Fruit fly (Drosophila melanogaster) whole organism, embryonic: ENCODE data around the gene Gem3.
A peak's percentile ranks its signal among the peaks of the same experiment; 100 is the strongest.

ENCODE experiments used
- CG10366 ChIP-seq: fragments of 200-800 bp; sonication (Bioruptor generic); IDR thresholded peaks from 2 replicates; pipeline ENCODE4 v1.3.6; 2022; ENCODE audit warnings: missing biosample characterization, missing genetic modification characterization
- CG11456 ChIP-seq: fragments of 200-800 bp; sonication (Bioruptor generic); IDR thresholded peaks from 3 replicates; pipeline ENCODE4 v1.3.6; 2022; ENCODE audit warnings: missing biosample characterization, missing genetic modification characterization
- CG14014 ChIP-seq: fragments of 200-800 bp; sonication (Bioruptor generic); IDR thresholded peaks from 2 replicates; pipeline ENCODE4 v1.3.6; 2022; ENCODE audit warnings: missing biosample characterization, missing genetic modification characterization
- CG15011 ChIP-seq: fragments of 200-800 bp; sonication (Bioruptor generic); optimal IDR thresholded peaks from 3 replicates; lab custom pipeline; 2018; ENCODE audit warnings: missing biosample characterization, mild to moderate bottlenecking, missing genetic modification characterization
- CG17612 ChIP-seq: fragments of 200-800 bp; sonication (Bioruptor generic); IDR thresholded peaks from 2 replicates; pipeline ENCODE4 v1.3.6; 2022; ENCODE audit warnings: missing biosample characterization, missing genetic modification characterization
- CG17912 ChIP-seq: fragments of 200-800 bp; sonication (Bioruptor generic); optimal IDR thresholded peaks from 2 replicates; lab custom pipeline; 2018; ENCODE audit warnings: missing biosample characterization, mild to moderate bottlenecking, missing genetic modification characterization
- CG18599 ChIP-seq: fragments of 200-800 bp; sonication (Bioruptor generic); optimal IDR thresholded peaks from 3 replicates; lab custom pipeline; 2017; ENCODE audit warnings: missing biosample characterization, missing genetic modification characterization, mild to moderate bottlenecking, moderate library complexity, missing genetic modification reagents
- CG2120 ChIP-seq: fragments of 200-800 bp; sonication (Bioruptor generic); optimal IDR thresholded peaks from 3 replicates; lab custom pipeline; 2016; ENCODE audit warnings: missing biosample characterization, missing genetic modification characterization
- CG2678 ChIP-seq: fragments of 200-800 bp; sonication (Bioruptor generic); optimal IDR thresholded peaks from 3 replicates; lab custom pipeline; 2019; ENCODE audit warnings: missing biosample characterization, mild to moderate bottlenecking, missing genetic modification characterization, moderate library complexity
- CG32772 ChIP-seq: fragments of 200-800 bp; sonication (Bioruptor generic); IDR thresholded peaks from 2 replicates; pipeline ENCODE4 v1.3.6; 2022; ENCODE audit warnings: missing biosample characterization, missing genetic modification characterization
- CG33557 ChIP-seq: fragments of 200-800 bp; sonication (Bioruptor generic); optimal IDR thresholded peaks from 2 replicates; lab custom pipeline; 2019; ENCODE audit warnings: missing biosample characterization, mild to moderate bottlenecking, missing genetic modification characterization, moderate library complexity
- CG34376 ChIP-seq: fragments of 200-800 bp; sonication (Bioruptor generic); optimal IDR thresholded peaks from 2 replicates; lab custom pipeline; 2018; ENCODE audit warnings: missing biosample characterization, mild to moderate bottlenecking, missing genetic modification characterization
- CG4328 ChIP-seq: fragments of 200-800 bp; sonication (Bioruptor generic); optimal IDR thresholded peaks from 3 replicates; lab custom pipeline; 2017; ENCODE audit warnings: missing biosample characterization, missing genetic modification reagents, missing genetic modification characterization
- CG4820 ChIP-seq: fragments of 200-800 bp; sonication (Bioruptor generic); optimal IDR thresholded peaks from 3 replicates; lab custom pipeline; 2016; ENCODE audit warnings: missing biosample characterization, missing genetic modification characterization
- CG4854 ChIP-seq: fragments of 200-800 bp; sonication (Bioruptor generic); optimal IDR thresholded peaks from 2 replicates; lab custom pipeline; 2016; ENCODE audit warnings: missing biosample characterization, missing genetic modification characterization, inconsistent platforms
- CG5953 ChIP-seq: fragments of 200-800 bp; sonication (Bioruptor generic); IDR thresholded peaks from 2 replicates; pipeline ENCODE4 v1.3.6; 2022; ENCODE audit warnings: missing biosample characterization, missing genetic modification characterization
- CG6765 ChIP-seq: fragments of 200-800 bp; sonication (Bioruptor generic); optimal IDR thresholded peaks from 3 replicates; lab custom pipeline; 2017; ENCODE audit warnings: missing biosample characterization, mild to moderate bottlenecking, missing genetic modification characterization
- CG6854 ChIP-seq: fragments of 200-800 bp; sonication (Bioruptor generic); optimal IDR thresholded peaks from 3 replicates; lab custom pipeline; 2017; ENCODE audit warnings: missing biosample characterization, mild to moderate bottlenecking, missing genetic modification characterization
- CG8281 ChIP-seq: fragments of 200-800 bp; sonication (Bioruptor generic); optimal IDR thresholded peaks from 2 replicates; lab custom pipeline; 2018; ENCODE audit warnings: missing biosample characterization, mild to moderate bottlenecking, missing genetic modification characterization, moderate library complexity
- CHES-1-like ChIP-seq: fragments of 200-800 bp; sonication (Bioruptor generic); optimal IDR thresholded peaks from 2 replicates; lab custom pipeline; 2016; ENCODE audit warnings: missing biosample characterization, missing genetic modification characterization
- Dip2 ChIP-seq: fragments of 200-800 bp; sonication (Bioruptor generic); IDR thresholded peaks from 2 replicates; pipeline ENCODE4 v1.3.6; 2022; ENCODE audit warnings: missing biosample characterization, missing genetic modification characterization
- Dip3 ChIP-seq: fragments of 200-800 bp; sonication (Bioruptor generic); optimal IDR thresholded peaks from 3 replicates; lab custom pipeline; 2016; ENCODE audit warnings: missing biosample characterization, missing genetic modification characterization
- Dp ChIP-seq: fragments of 200-800 bp; sonication (Bioruptor generic); optimal IDR thresholded peaks from 2 replicates; lab custom pipeline; 2018; ENCODE audit warnings: missing biosample characterization, mild to moderate bottlenecking, missing genetic modification characterization, moderate library complexity
- E2f2 ChIP-seq: fragments of 200-800 bp; sonication (Bioruptor generic); IDR thresholded peaks from 2 replicates; pipeline ENCODE4 v1.3.6; 2022; ENCODE audit warnings: missing biosample characterization, missing genetic modification characterization
- HLH54F ChIP-seq: fragments of 200-800 bp; sonication (Bioruptor generic); optimal IDR thresholded peaks from 3 replicates; lab custom pipeline; 2016; ENCODE audit warnings: missing biosample characterization, missing genetic modification characterization
- Hand ChIP-seq: fragments of 200-800 bp; sonication (Bioruptor generic); optimal IDR thresholded peaks from 2 replicates; lab custom pipeline; 2017; ENCODE audit warnings: mild to moderate bottlenecking, missing biosample characterization, missing genetic modification reagents, missing genetic modification characterization
- Med ChIP-seq: fragments of 200-800 bp; sonication (Bioruptor generic); peaks from one replicate; lab custom pipeline; 2016; ENCODE audit warnings: missing biosample characterization, missing genetic modification characterization, mild to moderate bottlenecking, inconsistent platforms, moderate library complexity
- Pdp1 ChIP-seq, 2 experiments: fragments of 200-800 bp; sonication (Bioruptor generic); optimal IDR thresholded peaks; 3 replicates each; lab custom pipeline; 2016; ENCODE audit warnings: missing biosample characterization in 2 of 2, missing genetic modification characterization in 2 of 2, mild to moderate bottlenecking in 1 of 2, moderate library complexity in 1 of 2
- Six4 ChIP-seq: fragments of 200-800 bp; sonication (Bioruptor generic); optimal IDR thresholded peaks from 2 replicates; lab custom pipeline; 2016; ENCODE audit warnings: missing biosample characterization, missing genetic modification characterization
- Sox100B ChIP-seq: fragments of 200-800 bp; sonication (Bioruptor generic); optimal IDR thresholded peaks from 3 replicates; lab custom pipeline; 2018; ENCODE audit warnings: missing biosample characterization, mild to moderate bottlenecking, missing genetic modification characterization
- Sry-β ChIP-seq: fragments of 200-800 bp; sonication (Bioruptor generic); optimal IDR thresholded peaks from 2 replicates; lab custom pipeline; 2018; ENCODE audit warnings: missing biosample characterization, mild to moderate bottlenecking, missing genetic modification characterization, moderate library complexity
- TFAM ChIP-seq: fragments of 200-800 bp; sonication (Bioruptor generic); optimal IDR thresholded peaks from 2 replicates; lab custom pipeline; 2017; ENCODE audit warnings: missing biosample characterization, missing genetic modification characterization, inconsistent platforms
- YL-1 ChIP-seq: fragments of 200-800 bp; sonication (Bioruptor generic); optimal IDR thresholded peaks from 3 replicates; lab custom pipeline; 2017; ENCODE audit warnings: missing biosample characterization, mild to moderate bottlenecking, missing genetic modification characterization
- abd-A ChIP-seq: fragments of 200-800 bp; sonication (Bioruptor generic); optimal IDR thresholded peaks from 3 replicates; lab custom pipeline; 2019; ENCODE audit warnings: missing biosample characterization, mild to moderate bottlenecking, missing genetic modification characterization, moderate library complexity
- crol ChIP-seq: fragments of 200-800 bp; sonication (Bioruptor generic); IDR thresholded peaks from 2 replicates; pipeline ENCODE4 v1.3.6; 2022; ENCODE audit warnings: missing biosample characterization, missing genetic modification characterization
- dm ChIP-seq: fragments of 200-800 bp; sonication (Bioruptor generic); optimal IDR thresholded peaks from 3 replicates; lab custom pipeline; 2016; ENCODE audit warnings: missing biosample characterization, missing genetic modification characterization
- dmrt99B ChIP-seq: fragments of 200-800 bp; sonication (Bioruptor generic); optimal IDR thresholded peaks from 2 replicates; lab custom pipeline; 2018; ENCODE audit warnings: missing biosample characterization, mild to moderate bottlenecking, missing genetic modification characterization, moderate library complexity
- en ChIP-seq: fragments of 200-800 bp; sonication (Bioruptor generic); optimal IDR thresholded peaks from 2 replicates; lab custom pipeline; 2016; ENCODE audit warnings: missing biosample characterization, missing genetic modification characterization
- fu2 ChIP-seq: fragments of 200-800 bp; sonication (Bioruptor generic); optimal IDR thresholded peaks from 2 replicates; lab custom pipeline; 2016; ENCODE audit warnings: missing biosample characterization, missing genetic modification characterization
- hbn ChIP-seq: fragments of 200-800 bp; sonication (Bioruptor generic); IDR thresholded peaks from 2 replicates; pipeline ENCODE4 v1.3.6; 2022; ENCODE audit warnings: missing biosample characterization, missing genetic modification characterization; ENCODE audit not compliant: partially characterized antibody
- inv ChIP-seq: fragments of 200-800 bp; sonication (Bioruptor generic); IDR thresholded peaks from 2 replicates; pipeline ENCODE4 v1.3.6; 2022; ENCODE audit warnings: missing biosample characterization, missing genetic modification characterization; ENCODE audit not compliant: partially characterized antibody
- jigr1 ChIP-seq: fragments of 200-800 bp; sonication (Bioruptor generic); IDR thresholded peaks from 3 replicates; pipeline ENCODE4 v1.3.6; 2022; ENCODE audit warnings: missing biosample characterization, missing genetic modification characterization
- kah ChIP-seq: fragments of 200-800 bp; sonication (Bioruptor generic); optimal IDR thresholded peaks from 2 replicates; lab custom pipeline; 2018; ENCODE audit warnings: missing biosample characterization, mild to moderate bottlenecking, missing genetic modification characterization
- onecut ChIP-seq: fragments of 200-800 bp; sonication (Bioruptor generic); IDR thresholded peaks from 2 replicates; pipeline ENCODE4 v1.3.6; 2022; ENCODE audit warnings: missing biosample characterization, missing genetic modification characterization
- phol ChIP-seq: fragments of 200-800 bp; sonication (Bioruptor generic); optimal IDR thresholded peaks from 3 replicates; lab custom pipeline; 2018; ENCODE audit warnings: missing biosample characterization, mild to moderate bottlenecking, missing genetic modification characterization, moderate library complexity
- shn ChIP-seq: fragments of 200-800 bp; sonication (Bioruptor generic); optimal IDR thresholded peaks from 3 replicates; lab custom pipeline; 2016; ENCODE audit warnings: missing biosample characterization, missing genetic modification characterization
- sim ChIP-seq: fragments of 200-800 bp; sonication (Bioruptor generic); IDR thresholded peaks from 2 replicates; pipeline ENCODE4 v1.3.6; 2022; ENCODE audit warnings: missing biosample characterization, missing genetic modification characterization
- sqz ChIP-seq: fragments of 200-800 bp; sonication (Bioruptor generic); optimal IDR thresholded peaks from 3 replicates; lab custom pipeline; 2018; ENCODE audit warnings: missing biosample characterization, mild to moderate bottlenecking, missing genetic modification characterization
- tin ChIP-seq: fragments of 200-800 bp; sonication (Bioruptor generic); optimal IDR thresholded peaks from 3 replicates; lab custom pipeline; 2016; ENCODE audit warnings: missing biosample characterization, missing genetic modification characterization
- ttk ChIP-seq: fragments of 200-800 bp; sonication (Bioruptor generic); IDR thresholded peaks from 2 replicates; pipeline ENCODE4 v2.1.2; 2022; ENCODE audit warnings: missing biosample characterization, missing genetic modification characterization
- tx ChIP-seq: fragments of 200-800 bp; sonication (Bioruptor generic); optimal IDR thresholded peaks from 2 replicates; lab custom pipeline; 2016; ENCODE audit warnings: missing biosample characterization, missing genetic modification characterization
- usp ChIP-seq: fragments of >200 bp; optimal IDR thresholded peaks from 2 replicates; lab custom pipeline; 2017; ENCODE audit warnings: missing biosample characterization, missing genetic modification characterization

The Gem3 gene

DNA sequence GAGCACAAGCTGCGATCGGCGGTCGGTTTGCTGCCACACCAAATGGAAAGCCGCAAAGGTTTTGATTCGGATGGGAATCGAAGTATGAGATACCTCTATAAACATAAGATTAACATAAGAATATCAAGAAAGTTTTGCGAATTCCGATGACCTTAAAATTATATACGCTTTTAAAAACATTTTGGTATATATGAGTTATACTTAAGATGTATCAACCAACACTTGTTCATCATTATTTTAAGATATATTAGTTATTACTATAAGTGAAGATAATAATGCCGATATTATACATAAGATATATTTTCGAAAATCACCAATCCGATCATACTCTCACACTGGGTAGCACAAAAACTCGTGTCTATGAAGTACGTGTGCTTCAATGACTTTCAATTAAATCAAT is 34.2 kb downstream of the Gem3 start (continued):
- TF ChIP-seq dmrt99B (tag; lab: Kevin White, UChicago), result peak; percentile 79
- no peak for TF ChIP-seq CG8281
- TF ChIP-seq inv (GFP tag; lab: Robert Waterston, UW), result no peak
- no peak for TF ChIP-seq CG18599 (GFP tag; lab: Kevin White, UChicago)
- no peak for TF ChIP-seq CG32772
- no peak for TF ChIP-seq Sry-β
- TF ChIP-seq onecut (GFP tag; lab: Robert Waterston, UW), result no peak
- no peak for TF ChIP-seq YL-1
- TF ChIP-seq tx (GFP tag; lab: Kevin White, UChicago), result no peak
- TF ChIP-seq CG4854, result no peak
- peak; percentile 72 for TF ChIP-seq phol (tag; lab: Kevin White, UChicago)
- TF ChIP-seq HLH54F, result no peak
- TF ChIP-seq E2f2 (GFP tag; lab: Robert Waterston, UW), result no peak
- TF ChIP-seq CG6765 (GFP tag; lab: Kevin White, UChicago), result no peak
- TF ChIP-seq CG5953 (GFP tag; lab: Robert Waterston, UW), result no peak
- TF ChIP-seq CG4820, result peak; percentile 18
- TF ChIP-seq hbn (GFP tag; lab: Robert Waterston, UW), result no peak
- no peak for TF ChIP-seq kah (GFP tag; lab: Kevin White, UChicago)
- no peak; the same call in 1 of the 2 replicates for TF ChIP-seq ttk (GFP tag; lab: Robert Waterston, UW)
- no peak for TF ChIP-seq CG6854 (GFP tag; lab: Kevin White, UChicago)
- no peak for TF ChIP-seq CG2120
- TF ChIP-seq Med (GFP tag; lab: Kevin White, UChicago), result no peak
- TF ChIP-seq usp, result no peak
- no peak for TF ChIP-seq jigr1
- TF ChIP-seq CG11456, result no peak
- peak; percentile 44 for TF ChIP-seq CG2678 (tag; lab: Kevin White, UChicago)
- no peak for TF ChIP-seq dm (GFP tag; lab: Kevin White, UChicago)
- no peak for TF ChIP-seq Dp (GFP tag; lab: Kevin White, UChicago)
- TF ChIP-seq tin (GFP tag; lab: Kevin White, UChicago), result no peak
- no peak for TF ChIP-seq CG33557 (GFP tag; lab: Kevin White, UChicago)
- no peak for TF ChIP-seq crol (GFP tag; lab: Robert Waterston, UW)
- no peak for TF ChIP-seq CG34376 (GFP tag; lab: Kevin White, UChicago)
- TF ChIP-seq Sox100B (GFP tag; lab: Kevin White, UChicago), result peak; percentile 65
- no peak for TF ChIP-seq TFAM
- TF ChIP-seq CG17912 (GFP tag; lab: Kevin White, UChicago), result no peak
- TF ChIP-seq CG14014, result no peak
- no peak for TF ChIP-seq CG17612 (GFP tag; lab: Robert Waterston, UW)
- TF ChIP-seq Dip3, result no peak
- no peak for TF ChIP-seq sqz (GFP tag; lab: Kevin White, UChicago)
- no peak for TF ChIP-seq abd-A (tag; lab: Kevin White, UChicago)
- TF ChIP-seq CHES-1-like (GFP tag; lab: Kevin White, UChicago), result no peak
- no peak for TF ChIP-seq CG15011 (GFP tag; lab: Kevin White, UChicago)
- no peak for TF ChIP-seq en
- TF ChIP-seq shn (GFP tag; lab: Kevin White, UChicago), result no peak
- TF ChIP-seq CG4328, result no peak
- no peak for TF ChIP-seq fu2 (GFP tag; lab: Kevin White, UChicago)
- no peak for TF ChIP-seq Pdp1 (GFP tag; optimal IDR thresholded peaks at IDR 0.05; lab: Kevin White, UChicago)
- TF ChIP-seq Six4, result no peak
- TF ChIP-seq Hand, result no peak
- TF ChIP-seq Dip2 (GFP tag; lab: Robert Waterston, UW), result no peak
- no peak for TF ChIP-seq sim (GFP tag; lab: Robert Waterston, UW)
- 0 out of 2 replicates have a peak, but pooled peaks have one; percentile 17 for TF ChIP-seq CG10366 (GFP tag; lab: Robert Waterston, UW)
